Worm (Caenorhabditis elegans) whole organism, early embryonic: Measurements from ENCODE around the gene C34E10.12.

Experiments used
- B0310.2 ChIP-seq: sonication (generic microtip); optimal IDR thresholded peaks from 2 replicates; lab custom pipeline; 2016; ENCODE audit warnings: mild to moderate bottlenecking, missing genetic modification characterization, missing compliant biosample characterization
- aly-1 ChIP-seq: sonication (generic microtip); optimal IDR thresholded peaks from 2 replicates; lab custom pipeline; 2016; ENCODE audit warnings: missing genetic modification characterization, missing compliant biosample characterization
- ama-1 ChIP-seq: fragments of 150-350 bp; optimal IDR thresholded peaks from 2 replicates; lab custom pipeline; 2014
- ceh-13 ChIP-seq: fragments of 200-800 bp; sonication (Bioruptor generic); optimal IDR thresholded peaks from 2 replicates; lab custom pipeline; 2018; ENCODE audit warnings: mild to moderate bottlenecking, missing genetic modification characterization, missing compliant biosample characterization
- ceh-36 ChIP-seq: sonication (generic microtip); optimal IDR thresholded peaks from 2 replicates; lab custom pipeline; 2016; ENCODE audit warnings: missing genetic modification characterization, inconsistent platforms, missing compliant biosample characterization
- ets-7 ChIP-seq: sonication (generic microtip); optimal IDR thresholded peaks from 2 replicates; lab custom pipeline; 2016; ENCODE audit warnings: missing genotype, missing genetic modification characterization, missing compliant biosample characterization
- flt-1 ChIP-seq: fragments of 200-800 bp; sonication (Bioruptor generic); IDR thresholded peaks from 2 replicates; pipeline ENCODE4 v1.3.6; 2022; ENCODE audit warnings: missing genetic modification characterization, missing compliant biosample characterization
- hmbx-1 ChIP-seq: sonication (generic microtip); optimal IDR thresholded peaks from 2 replicates; lab custom pipeline; 2016; ENCODE audit warnings: mild to moderate bottlenecking, missing genetic modification characterization, missing compliant biosample characterization
- hmg-4 ChIP-seq: fragments of 200-800 bp; sonication (Bioruptor generic); optimal IDR thresholded peaks from 2 replicates; lab custom pipeline; 2018; ENCODE audit warnings: mild to moderate bottlenecking, missing genetic modification characterization, missing compliant biosample characterization
- pes-1 ChIP-seq: fragments of 200-800 bp; sonication (Bioruptor generic); IDR thresholded peaks from 2 replicates; pipeline ENCODE4 v1.3.6; 2022; ENCODE audit warnings: missing genetic modification reagents, missing genetic modification characterization, missing compliant biosample characterization
- sea-1 ChIP-seq: fragments of 200-800 bp; sonication (Bioruptor generic); conservative IDR thresholded peaks from 2 replicates; pipeline ENCODE4 v1.3.6; 2022; ENCODE audit warnings: missing genetic modification characterization, missing compliant biosample characterization
- tbx-11 ChIP-seq: fragments of 200-800 bp; sonication (Bioruptor generic); IDR thresholded peaks from 2 replicates; pipeline ENCODE4 v1.3.6; 2022; ENCODE audit warnings: missing genetic modification characterization, missing compliant biosample characterization
- tbx-37 ChIP-seq: fragments of 200-800 bp; sonication (Bioruptor generic); conservative IDR thresholded peaks from 2 replicates; pipeline ENCODE4 v1.3.6; 2022; ENCODE audit warnings: missing genetic modification reagents, missing genetic modification characterization, missing compliant biosample characterization
- tra-4 ChIP-seq: sonication (generic microtip); optimal IDR thresholded peaks from 2 replicates; lab custom pipeline; 2017; ENCODE audit warnings: missing genetic modification characterization, missing compliant biosample characterization

C34E10.12 gene

DNA sequence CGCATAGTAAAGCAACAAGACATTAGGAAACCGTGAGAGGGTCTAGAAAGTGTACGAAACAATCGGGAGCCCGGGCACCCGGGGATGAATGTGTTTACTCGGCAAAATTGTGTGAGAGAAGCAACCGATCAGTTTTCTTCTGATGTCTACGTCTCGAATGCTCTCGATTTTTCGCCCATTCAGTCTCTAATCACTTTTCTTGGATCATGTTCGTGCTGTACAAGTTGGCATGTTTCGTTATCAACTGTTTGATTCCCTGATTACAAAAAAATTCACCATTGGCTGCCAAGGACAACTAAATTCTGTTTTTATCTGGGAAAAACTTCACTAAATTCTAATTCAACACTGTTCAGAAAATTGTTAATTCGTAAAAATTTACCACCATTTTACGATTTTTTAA is 47.1 kb downstream of the C34E10.12 start:
- TF ChIP-seq tra-4 (tag; lab: Kevin White, UChicago) (no peak), flt-1 (GFP tag; lab: Robert Waterston, UW) (no peak), ama-1 (lab: Kevin White, UChicago) (no peak), sea-1 (GFP tag; lab: Robert Waterston, UW) (no peak), aly-1 (no peak), ceh-36 (no peak), ets-7 (tag; lab: Kevin White, UChicago) (no peak), tbx-11 (GFP tag; lab: Robert Waterston, UW) (no peak), hmbx-1 (tag; lab: Kevin White, UChicago) (no peak), ceh-13 (GFP tag; lab: Kevin White, UChicago) (no peak), hmg-4 (no peak), pes-1 (GFP tag; lab: Robert Waterston, UW) (no peak)

DNA sequence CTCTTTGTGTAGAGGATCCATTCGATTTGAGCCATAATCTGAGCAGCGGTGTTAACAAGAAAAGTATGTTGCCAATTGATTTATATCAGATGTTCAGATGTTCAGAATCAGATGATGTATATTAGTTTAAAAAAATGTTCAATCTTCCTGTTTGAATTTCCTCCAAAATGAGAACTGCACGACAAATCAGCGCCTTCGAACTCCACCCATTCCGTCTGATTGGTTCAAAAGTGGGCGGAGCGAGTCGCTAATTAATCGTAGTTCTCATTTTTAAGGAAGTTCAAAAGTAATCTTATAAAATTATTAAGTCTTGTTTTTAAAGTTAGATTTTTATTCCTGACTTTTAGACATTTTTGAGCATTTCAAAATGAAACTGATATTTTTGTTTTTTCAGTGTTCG is 48.5 kb downstream of the C34E10.12 start:
- TF ChIP-seq ama-1 (lab: Kevin White, UChicago) (no peak), tbx-37 (no peak), tbx-11 (GFP tag; lab: Robert Waterston, UW) (no peak), sea-1 (GFP tag; lab: Robert Waterston, UW) (no peak), B0310.2 (tag; lab: Kevin White, UChicago) (no peak), ets-7 (tag; lab: Kevin White, UChicago) (no peak), ceh-13 (GFP tag; lab: Kevin White, UChicago) (no peak), hmbx-1 (tag; lab: Kevin White, UChicago) (no peak)
